Worm (Caenorhabditis elegans) whole organism, mixed stage, embryonic: ENCODE measurements around the gene pqn-36.
A peak's percentile ranks its signal among the peaks of the same experiment; 100 is the strongest.

Experiments
- M03D4.4 ChIP-seq: sonication (generic microtip); optimal IDR thresholded peaks from 2 replicates; lab custom pipeline; 2017; ENCODE audit warnings: mild to moderate bottlenecking, missing genetic modification characterization, missing compliant biosample characterization
- blmp-1 ChIP-seq: fragments of 150-350 bp; optimal IDR thresholded peaks from 2 replicates; lab custom pipeline; 2014; ENCODE audit warnings: missing biosample characterization, missing genetic modification characterization
- ceh-39 ChIP-seq: fragments of 150-350 bp; optimal IDR thresholded peaks from 2 replicates; lab custom pipeline; 2014; ENCODE audit warnings: missing biosample characterization, missing genetic modification characterization
- ceh-43 ChIP-seq: fragments of 200-800 bp; sonication (Bioruptor generic); optimal IDR thresholded peaks from 2 replicates; lab custom pipeline; 2018; ENCODE audit warnings: mild to moderate bottlenecking, missing genetic modification characterization, moderate library complexity, missing compliant biosample characterization
- ces-1 ChIP-seq: fragments of 150-350 bp; optimal IDR thresholded peaks from 2 replicates; lab custom pipeline; 2014; ENCODE audit warnings: missing biosample characterization, missing genetic modification reagents, missing genetic modification characterization
- drap-1 ChIP-seq: fragments of 200-800 bp; sonication (Bioruptor generic); optimal IDR thresholded peaks from 3 replicates; lab custom pipeline; 2018; ENCODE audit warnings: mild to moderate bottlenecking, missing genetic modification characterization, missing compliant biosample characterization
- elt-1 ChIP-seq: sonication (generic microtip); optimal IDR thresholded peaks from 2 replicates; lab custom pipeline; 2017; ENCODE audit warnings: missing genetic modification characterization, mild to moderate bottlenecking, missing compliant biosample characterization, antibody characterized with exemption, moderate library complexity, borderline replicate concordance; ENCODE audit not compliant: insufficient read depth
- elt-3 ChIP-seq: fragments of 150-350 bp; optimal IDR thresholded peaks from 2 replicates; lab custom pipeline; 2014; ENCODE audit warnings: missing biosample characterization, missing genetic modification characterization
- flh-1 ChIP-seq: fragments of 200-800 bp; sonication (Bioruptor generic); optimal IDR thresholded peaks from 2 replicates; lab custom pipeline; 2018; ENCODE audit warnings: mild to moderate bottlenecking, missing genetic modification characterization, moderate library complexity, missing compliant biosample characterization
- ham-2 ChIP-seq: fragments of 200-800 bp; sonication (Bioruptor generic); optimal IDR thresholded peaks from 2 replicates; lab custom pipeline; 2018; ENCODE audit warnings: mild to moderate bottlenecking, missing genetic modification characterization, missing compliant biosample characterization
- hlh-1 ChIP-seq: fragments of 150-350 bp; optimal IDR thresholded peaks from 2 replicates; lab custom pipeline; 2014; ENCODE audit warnings: missing biosample characterization, missing genetic modification reagents, missing genetic modification characterization
- lin-13 ChIP-seq: fragments of 150-350 bp; optimal IDR thresholded peaks from 2 replicates; lab custom pipeline; 2014; ENCODE audit warnings: missing biosample characterization, missing genetic modification characterization
- lin-32 ChIP-seq: fragments of 200-800 bp; sonication (Bioruptor generic); optimal IDR thresholded peaks from 2 replicates; lab custom pipeline; 2018; ENCODE audit warnings: mild to moderate bottlenecking, missing genetic modification characterization, missing compliant biosample characterization
- lsy-2 ChIP-seq: fragments of 150-350 bp; optimal IDR thresholded peaks from 2 replicates; lab custom pipeline; 2014; ENCODE audit warnings: missing biosample characterization, missing genetic modification characterization
- mab-5 ChIP-seq: fragments of 150-350 bp; optimal IDR thresholded peaks from 2 replicates; lab custom pipeline; 2014; ENCODE audit warnings: missing biosample characterization, missing genetic modification characterization
- mep-1 ChIP-seq: fragments of 150-350 bp; optimal IDR thresholded peaks from 2 replicates; lab custom pipeline; 2017; ENCODE audit warnings: missing biosample characterization, missing genetic modification reagents, missing genetic modification characterization, inconsistent platforms
- mls-2 ChIP-seq: sonication (generic microtip); optimal IDR thresholded peaks from 2 replicates; lab custom pipeline; 2016; ENCODE audit warnings: mild to moderate bottlenecking, missing genetic modification characterization, moderate library complexity, missing compliant biosample characterization
- nhr-12 ChIP-seq: fragments of 150-350 bp; optimal IDR thresholded peaks from 2 replicates; lab custom pipeline; 2014; ENCODE audit warnings: missing biosample characterization, missing genetic modification characterization
- nhr-237 ChIP-seq: fragments of 150-350 bp; optimal IDR thresholded peaks from 2 replicates; lab custom pipeline; 2014; ENCODE audit warnings: missing biosample characterization, missing genetic modification characterization
- nhr-28 ChIP-seq: fragments of 150-350 bp; optimal IDR thresholded peaks from 2 replicates; lab custom pipeline; 2014; ENCODE audit warnings: missing biosample characterization, missing genetic modification characterization
- pha-4 ChIP-seq: fragments of 150-350 bp; optimal IDR thresholded peaks from 2 replicates; lab custom pipeline; 2018; ENCODE audit warnings: missing biosample characterization, missing genetic modification reagents, missing genetic modification characterization
- sem-2 ChIP-seq: fragments of 200-800 bp; sonication (Bioruptor generic); optimal IDR thresholded peaks from 2 replicates; lab custom pipeline; 2018; ENCODE audit warnings: mild to moderate bottlenecking, missing genetic modification characterization, missing compliant biosample characterization
- snpc-4 ChIP-seq: fragments of 150-350 bp; optimal IDR thresholded peaks from 2 replicates; lab custom pipeline; 2014; ENCODE audit warnings: missing biosample characterization, missing genetic modification characterization
- sptf-1 ChIP-seq: sonication (generic microtip); optimal IDR thresholded peaks from 2 replicates; lab custom pipeline; 2017; ENCODE audit warnings: mild to moderate bottlenecking, missing genetic modification characterization, moderate library complexity, missing compliant biosample characterization
- tbx-8 ChIP-seq: fragments of 200-800 bp; sonication (Bioruptor generic); optimal IDR thresholded peaks from 2 replicates; lab custom pipeline; 2018; ENCODE audit warnings: mild to moderate bottlenecking, missing genetic modification characterization, moderate library complexity, missing compliant biosample characterization
- unc-120 ChIP-seq: sonication (generic microtip); optimal IDR thresholded peaks from 2 replicates; lab custom pipeline; 2017; ENCODE audit warnings: missing genetic modification characterization, missing compliant biosample characterization; ENCODE audit not compliant: poor library complexity, severe bottlenecking
- unc-39 ChIP-seq: fragments of 150-350 bp; optimal IDR thresholded peaks from 2 replicates; lab custom pipeline; 2014; ENCODE audit warnings: missing biosample characterization, missing genetic modification characterization
- unc-62 ChIP-seq: fragments of 150-350 bp; optimal IDR thresholded peaks from 2 replicates; lab custom pipeline; 2014; ENCODE audit warnings: missing biosample characterization, missing genetic modification reagents, missing genetic modification characterization
- zip-8 ChIP-seq: fragments of 150-350 bp; optimal IDR thresholded peaks from 2 replicates; lab custom pipeline; 2014; ENCODE audit warnings: missing biosample characterization, missing genetic modification characterization
- ztf-11 ChIP-seq: fragments of 150-350 bp; optimal IDR thresholded peaks from 2 replicates; lab custom pipeline; 2014; ENCODE audit warnings: missing biosample characterization, missing genetic modification characterization

pqn-36 gene

ce11 chrX:15408577-15408976 lies 6.7 kb downstream of the pqn-36 start:
- TF ChIP-seq lin-32 = no peak

ce11 chrX:15407631-15408030 lies 7.7 kb downstream of the pqn-36 start, which contains the start of gene psa-3:
TSS of gene psa-3 (plus strand) at chrX:15407931.
- TF ChIP-seq mab-5 (tag; lab: Kevin White, UChicago) = no peak
- TF ChIP-seq flh-1 (GFP tag; lab: Kevin White, UChicago) = no peak
- no peak for TF ChIP-seq nhr-28
- TF ChIP-seq lin-13 = no peak
- no peak for TF ChIP-seq ztf-11 (tag; lab: Kevin White, UChicago)
- no peak for TF ChIP-seq unc-39

- TF ChIP-seq mab-5 (tag; lab: Kevin White, UChicago) (no peak), ces-1 (GFP tag; lab: Kevin White, UChicago) (peak; percentile 90)
These were observed 19.6 kb downstream of the pqn-36 start for ce11 chrX:15395723-15396122.

ce11 chrX:15392672-15393071 lies 22.6 kb downstream of the pqn-36 start:
- TF ChIP-seq unc-62 (no peak), lin-32 (no peak), elt-1 (tag; lab: Kevin White, UChicago) (no peak), flh-1 (GFP tag; lab: Kevin White, UChicago) (no peak), mls-2 (no peak), M03D4.4 (no peak), nhr-28 (no peak), ceh-43 (GFP tag; lab: Kevin White, UChicago) (no peak), ztf-11 (tag; lab: Kevin White, UChicago) (no peak), tbx-8 (no peak), nhr-237 (tag; lab: Kevin White, UChicago) (no peak), snpc-4 (tag; lab: Kevin White, UChicago) (no peak), ham-2 (GFP tag; lab: Kevin White, UChicago) (no peak), drap-1 (GFP tag; lab: Kevin White, UChicago) (no peak), sem-2 (GFP tag; lab: Kevin White, UChicago) (no peak), mep-1 (no peak), ceh-39 (tag; lab: Kevin White, UChicago) (no peak), mab-5 (tag; lab: Kevin White, UChicago) (no peak), zip-8 (no peak), ces-1 (GFP tag; lab: Kevin White, UChicago) (no peak)

- TF ChIP-seq blmp-1 (tag; lab: Kevin White, UChicago) (no peak), drap-1 (GFP tag; lab: Kevin White, UChicago) (no peak), ceh-43 (GFP tag; lab: Kevin White, UChicago) (no peak), ces-1 (GFP tag; lab: Kevin White, UChicago) (no peak), unc-62 (no peak), elt-3 (no peak)
These were observed 25.4 kb downstream of the pqn-36 start for ce11 chrX:15389853-15390252.

- TF ChIP-seq ham-2 (GFP tag; lab: Kevin White, UChicago) = no peak
- TF ChIP-seq zip-8 = no peak
- no peak for TF ChIP-seq mep-1
- TF ChIP-seq pha-4 (tag; lab: Kevin White, UChicago) = no peak
- TF ChIP-seq hlh-1 (tag; lab: Kevin White, UChicago) = no peak
- TF ChIP-seq unc-120 (tag; lab: Kevin White, UChicago) = no peak
- TF ChIP-seq lin-13 = no peak
- TF ChIP-seq sptf-1 = no peak
- TF ChIP-seq tbx-8 = no peak
- TF ChIP-seq nhr-12 = no peak
- TF ChIP-seq lsy-2 (tag; lab: Kevin White, UChicago) = no peak
- no peak for TF ChIP-seq sem-2 (GFP tag; lab: Kevin White, UChicago)
These were observed 27.0 kb downstream of the pqn-36 start for ce11 chrX:15388259-15388658.
